Fruit fly (Drosophila melanogaster) whole organism: Measurements from ENCODE around the gene CG42680.

ENCODE experiments used
- CG8478 ChIP-seq: fragments of >200 bp; optimal IDR thresholded peaks from 2 replicates; lab custom pipeline; 2018; ENCODE audit warnings: inconsistent platforms
- Dll ChIP-seq: fragments of >200 bp; optimal IDR thresholded peaks from 2 replicates; lab custom pipeline; 2017
- EcR ChIP-seq, 2 experiments: fragments of >200 bp; optimal IDR thresholded peaks; 2 replicates each; lab custom pipeline; 2017; ENCODE audit warnings: missing biosample characterization in 2 of 2, missing genetic modification characterization in 2 of 2, missing genetic modification reagents in 2 of 2
- pan ChIP-seq: fragments of >200 bp; optimal IDR thresholded peaks from 2 replicates; lab custom pipeline; 2017
- psq ChIP-seq: fragments of >200 bp; optimal IDR thresholded peaks from 2 replicates; lab custom pipeline; 2017
- usp ChIP-seq: fragments of >200 bp; optimal IDR thresholded peaks from 2 replicates; lab custom pipeline; 2017; ENCODE audit warnings: missing biosample characterization, missing genetic modification characterization, mixed read lengths

Gene CG42680

DNA sequence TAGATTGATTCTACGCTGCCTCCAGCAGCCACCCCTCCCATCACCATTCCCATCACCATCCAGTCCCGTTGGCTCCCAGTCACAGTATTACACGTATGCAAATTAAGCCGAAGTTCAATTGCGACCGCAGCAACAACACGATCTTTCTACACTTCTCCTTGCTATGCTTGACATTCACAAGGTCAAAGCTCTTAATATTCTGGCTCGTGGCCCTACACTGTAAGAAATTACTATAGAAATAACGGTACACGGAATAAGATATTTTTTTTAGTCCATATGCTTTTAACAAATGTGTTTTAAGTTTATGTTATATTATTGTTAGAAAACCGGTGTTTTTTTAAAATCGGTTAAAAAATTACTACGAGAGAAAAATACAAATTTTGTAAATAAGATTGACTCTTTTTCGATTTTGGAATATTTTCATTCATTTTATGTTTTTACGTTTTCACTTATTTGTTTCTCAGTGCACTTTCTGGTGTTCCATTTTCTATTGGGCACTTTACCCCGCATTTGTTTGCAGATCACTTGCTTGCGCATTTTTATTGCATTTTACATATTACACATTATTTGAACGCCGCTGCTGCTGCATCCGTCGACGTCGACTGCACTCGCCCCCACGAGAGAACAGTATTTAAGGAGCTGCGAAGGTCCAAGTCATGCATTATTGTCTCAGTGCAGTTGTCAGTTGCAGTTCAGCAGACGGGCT, 27.0 kb upstream of the CG42680 start, which contains the start of the genes Adh and Adhr:
TSS of gene Adh (plus strand) at position 656 of the 706 bp plus-strand sequence.
TSS of gene Adhr (plus strand) at position 656 of the 706 bp plus-strand sequence.
- TF ChIP-seq CG8478 (no peak), EcR (GFP tag; optimal IDR thresholded peaks at IDR 0.05; lab: Kevin White, UChicago) (no peak), pan (no peak), Dll (no peak), psq (lab: Kevin White, UChicago) (no peak), usp (GFP tag; lab: Kevin White, UChicago) (no peak)

DNA sequence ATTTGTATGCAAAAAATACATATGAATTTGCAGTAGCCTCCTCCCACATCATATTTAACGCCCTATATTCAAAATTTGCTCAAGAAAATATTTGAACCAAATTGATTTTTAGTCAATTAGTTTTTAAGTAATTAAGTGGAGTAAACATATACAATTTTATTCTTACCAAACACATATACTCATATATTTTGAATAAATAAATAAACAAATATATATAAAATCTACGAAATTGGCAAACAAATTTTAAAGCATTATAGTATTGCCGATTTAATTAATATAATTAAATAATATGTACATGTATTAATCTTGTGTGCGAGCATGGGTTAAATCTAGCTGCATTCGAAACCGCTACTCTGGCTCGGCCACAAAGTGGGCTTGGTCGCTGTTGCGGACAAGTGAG, 26.4 kb upstream of the CG42680 start:
- no peak for TF ChIP-seq psq (lab: Kevin White, UChicago)

DNA sequence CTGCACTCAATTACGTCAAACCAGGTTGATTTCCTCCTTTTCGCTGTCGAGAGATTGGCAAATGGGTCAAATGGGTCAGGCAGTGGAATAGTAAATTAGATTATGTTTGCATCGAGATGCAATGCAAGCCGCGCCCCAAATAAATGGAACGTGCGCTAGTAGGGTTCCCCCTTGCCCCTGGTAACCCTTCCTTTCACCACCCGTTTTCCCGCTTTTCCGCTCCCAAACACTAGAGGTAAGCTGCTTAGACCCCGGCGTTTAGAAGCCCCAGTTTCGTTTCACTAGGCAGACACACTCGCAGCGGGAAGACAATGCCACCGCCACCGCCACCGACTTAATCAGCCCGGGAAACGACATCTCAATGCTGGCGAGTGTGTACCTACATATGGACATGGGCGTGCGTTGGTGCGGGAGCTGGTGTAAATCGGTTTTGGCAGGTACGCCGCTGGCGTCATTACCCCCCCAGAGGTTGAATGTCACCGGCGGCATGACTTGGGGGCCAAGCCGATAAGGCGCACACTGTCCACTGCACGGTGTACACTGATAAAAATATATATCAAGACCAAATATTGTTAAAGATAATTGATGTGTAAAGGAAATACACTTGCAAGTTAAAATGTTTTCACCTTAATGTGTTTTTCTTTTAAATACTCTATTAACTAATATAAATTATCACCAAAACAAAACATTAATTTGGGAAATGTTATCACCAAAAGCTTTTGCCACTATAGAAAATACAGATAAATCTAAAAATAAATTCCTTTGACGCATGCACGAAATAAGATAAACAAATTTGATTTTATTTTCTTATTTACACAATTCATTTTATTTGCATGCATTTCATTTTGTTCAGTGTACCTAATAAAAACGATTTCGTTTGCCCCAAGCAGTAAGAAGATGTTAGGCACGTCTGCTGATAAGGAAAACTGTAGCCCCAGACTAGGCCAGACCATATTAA, 25.2 kb upstream of the CG42680 start:
- TF ChIP-seq CG8478 (no peak), psq (lab: Kevin White, UChicago) (no peak), EcR (GFP tag; optimal IDR thresholded peaks at IDR 0.05; lab: Kevin White, UChicago) (no peak), Dll (no peak), usp (GFP tag; lab: Kevin White, UChicago) (no peak), pan (no peak)

DNA sequence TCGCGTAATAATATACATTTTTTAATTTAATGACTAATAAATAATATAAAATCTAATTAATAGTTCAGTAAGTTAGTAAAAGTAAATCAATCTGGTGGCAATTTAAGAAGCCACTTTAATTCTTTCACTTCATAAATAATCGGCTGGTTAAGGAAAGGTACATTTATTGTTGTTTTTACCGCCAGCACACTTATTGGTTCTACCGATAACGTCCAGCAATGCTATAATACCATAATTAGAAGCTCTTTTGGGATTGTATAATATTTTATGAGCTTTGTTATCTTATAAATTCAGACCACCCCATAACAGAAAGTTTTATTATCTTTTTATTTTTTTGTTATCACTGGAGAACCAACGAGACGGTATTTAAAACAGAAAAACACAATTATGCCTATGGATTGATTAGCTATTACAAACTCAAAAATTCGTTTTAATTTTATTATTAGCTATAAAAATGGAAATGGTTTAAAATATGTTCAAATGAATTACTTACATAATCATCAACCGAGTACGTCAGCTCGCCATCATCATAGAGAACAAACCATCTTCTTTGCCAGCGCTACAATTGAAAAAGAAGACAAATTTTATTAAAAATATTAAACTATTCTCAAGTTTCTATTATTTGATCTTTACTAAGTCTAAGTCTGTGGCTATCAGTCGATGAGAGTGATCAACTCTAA, 23.5 kb upstream of the CG42680 start:
- no peak for TF ChIP-seq Dll
- TF ChIP-seq pan: no peak
- TF ChIP-seq EcR (GFP tag; optimal IDR thresholded peaks at IDR 0.05; lab: Kevin White, UChicago): no peak
- no peak for TF ChIP-seq usp (GFP tag; lab: Kevin White, UChicago)
- TF ChIP-seq CG8478: no peak
- TF ChIP-seq psq (lab: Kevin White, UChicago): no peak

DNA sequence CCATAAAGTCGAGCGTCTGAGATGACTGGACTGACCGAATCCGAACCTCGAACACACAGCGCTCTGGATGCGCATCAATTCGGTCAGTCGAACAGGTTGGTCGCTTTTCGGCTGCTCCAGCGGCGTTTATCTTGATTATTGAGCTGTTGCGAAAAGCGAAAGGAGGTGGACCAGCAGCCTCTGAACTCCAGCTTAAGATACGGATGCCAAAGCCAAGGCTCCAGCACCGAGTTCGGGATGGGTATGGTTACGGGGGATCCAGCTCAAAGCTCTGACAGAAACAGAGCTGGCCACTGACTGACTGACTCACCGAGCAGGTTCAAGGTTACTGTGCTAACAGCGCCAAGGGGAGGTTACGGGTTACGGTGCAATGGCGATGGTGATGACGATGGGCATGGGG, 18.1 kb upstream of the CG42680 start:
- TF ChIP-seq EcR (GFP tag; optimal IDR thresholded peaks at IDR 0.05; lab: Kevin White, UChicago) (no peak), CG8478 (no peak)

DNA sequence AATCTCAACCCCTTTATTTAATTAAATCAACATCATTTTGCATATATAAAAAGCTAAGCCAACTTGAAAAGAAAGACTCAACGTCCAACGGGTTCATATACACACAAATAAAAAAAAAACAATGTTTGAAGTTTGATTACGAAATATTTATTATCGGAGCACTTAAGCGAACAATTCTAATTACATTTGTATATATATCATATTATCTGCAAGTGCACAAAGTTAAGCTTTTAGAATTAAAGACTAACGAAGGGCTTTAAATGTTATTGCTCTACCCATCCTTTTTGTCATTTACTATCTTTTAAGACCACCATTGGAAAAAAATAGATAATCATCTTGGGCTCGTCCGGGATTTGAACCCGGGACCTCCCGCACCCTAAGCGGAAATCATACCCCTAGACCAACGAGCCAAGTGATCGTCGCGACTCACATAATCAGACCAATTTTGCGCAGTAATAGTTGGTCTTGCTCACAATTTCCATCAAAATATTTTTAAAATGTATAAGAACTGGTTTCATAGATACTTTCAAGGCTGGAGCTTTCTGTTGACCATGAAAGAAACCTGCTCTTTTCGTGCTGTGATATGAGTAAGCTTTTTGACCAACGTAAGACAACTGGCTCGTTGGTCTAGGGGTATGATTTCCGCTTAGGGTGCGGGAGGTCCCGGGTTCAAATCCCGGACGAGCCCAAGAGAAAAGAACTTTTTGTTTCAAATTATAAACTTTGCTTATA, 11.2 kb upstream of the CG42680 start:
- TF ChIP-seq CG8478: no peak
- no peak for TF ChIP-seq pan
- TF ChIP-seq psq (lab: Kevin White, UChicago): no peak
- no peak for TF ChIP-seq Dll
- no peak for TF ChIP-seq usp (GFP tag; lab: Kevin White, UChicago)
- no peak for TF ChIP-seq EcR (GFP tag; optimal IDR thresholded peaks at IDR 0.05; lab: Kevin White, UChicago)

dm6 chr2L:14598357-14599057, 10.5 kb upstream of the CG42680 start:
- TF ChIP-seq CG8478: no peak

DNA sequence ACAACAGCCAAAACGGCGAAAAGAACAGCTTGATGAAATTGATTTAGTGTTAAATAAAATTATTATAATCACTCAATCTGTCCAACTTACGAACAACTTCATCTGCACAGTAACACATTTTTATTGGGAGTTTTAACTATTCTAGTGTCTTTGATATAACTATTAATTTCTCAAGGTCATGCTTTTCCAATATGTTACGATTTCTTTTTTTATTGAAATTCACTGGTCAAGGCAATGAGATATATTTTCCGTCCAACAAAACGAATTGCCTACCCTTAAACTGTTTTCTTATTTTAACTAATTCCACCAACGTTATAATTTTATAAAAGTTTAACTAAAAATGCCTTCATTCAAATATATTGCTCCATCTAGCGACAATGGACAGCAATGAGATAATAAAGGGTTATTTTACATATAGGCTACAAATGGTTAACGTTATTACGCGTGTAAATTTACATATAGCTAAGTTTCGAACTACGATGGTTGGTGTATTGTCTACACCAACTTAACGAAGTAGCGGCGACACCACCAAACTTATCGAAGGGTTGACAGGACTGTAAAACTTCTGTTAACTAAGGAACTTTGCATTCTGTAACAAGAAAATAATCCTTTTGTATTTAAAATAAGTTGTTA, 697 bp upstream of the CG42680 start:
- TF ChIP-seq Dll: no peak
- TF ChIP-seq pan: no peak
- no peak for TF ChIP-seq CG8478
- no peak for TF ChIP-seq EcR (GFP tag; optimal IDR thresholded peaks at IDR 0.05; lab: Kevin White, UChicago)
- TF ChIP-seq usp (GFP tag; lab: Kevin White, UChicago): no peak
- TF ChIP-seq psq (lab: Kevin White, UChicago): no peak

- no peak for TF ChIP-seq psq (lab: Kevin White, UChicago)
- no peak for TF ChIP-seq pan
- TF ChIP-seq CG8478: no peak
- no peak for TF ChIP-seq Dll
- TF ChIP-seq EcR (GFP tag; optimal IDR thresholded peaks at IDR 0.05; lab: Kevin White, UChicago): no peak
- no peak for TF ChIP-seq usp (GFP tag; lab: Kevin White, UChicago)
Observed at dm6 chr2L:14586714-14587481, 1.1 kb downstream of the CG42680 start.

DNA sequence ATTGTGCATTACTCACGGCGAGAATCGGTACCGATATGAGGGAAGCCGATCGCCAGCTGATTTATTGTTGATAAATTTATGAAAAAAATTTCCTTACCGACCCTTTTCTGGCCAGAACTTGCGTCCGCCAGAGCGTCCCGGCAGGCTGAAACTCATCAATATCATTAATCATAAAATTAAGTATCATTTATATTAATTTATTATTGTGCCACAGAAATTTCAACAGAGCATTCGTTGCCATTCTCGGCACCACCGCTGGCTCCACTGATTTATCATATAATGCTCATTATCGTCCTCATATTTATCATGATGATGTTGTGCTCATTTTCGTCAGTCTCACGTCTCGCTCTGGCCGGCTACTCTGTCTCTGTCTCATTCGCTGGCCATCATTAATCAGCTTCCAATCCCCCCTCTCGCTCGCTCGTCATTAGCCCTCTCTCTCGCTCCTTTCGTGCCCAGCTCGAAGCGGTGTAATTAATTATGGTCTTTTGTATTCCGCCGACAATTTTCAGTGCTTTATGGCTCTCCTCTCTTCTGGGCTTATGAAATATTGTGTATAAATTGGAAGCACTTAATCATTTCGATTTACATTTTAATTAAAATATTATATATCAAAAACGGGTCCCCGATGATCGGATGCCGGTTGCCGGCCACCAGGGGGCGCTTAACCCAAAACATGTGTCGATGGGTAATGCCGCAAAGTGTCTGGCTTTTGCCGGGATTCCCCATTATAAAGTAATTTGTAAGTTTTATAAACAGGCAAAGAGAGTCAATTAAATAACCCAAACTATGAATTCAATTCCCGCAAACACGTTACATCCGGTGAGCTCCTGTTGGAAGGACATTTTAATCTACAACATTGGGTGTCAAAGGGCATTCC, 7.1 kb downstream of the CG42680 start:
- TF ChIP-seq Dll: peak; percentile 59
- no peak for TF ChIP-seq pan
